Worm (Caenorhabditis elegans) whole organism, late embryonic: Measurements from ENCODE around the gene Y94H6A.2.
"Not testable (repeated sequence)": the region's sequence is repeated elsewhere in the genome, so short reads cannot be mapped to it uniquely, and the experiment has no call there.

ENCODE experiments used
- C08G9.2 ChIP-seq: sonication (generic microtip); optimal IDR thresholded peaks from 2 replicates; lab custom pipeline; 2016; ENCODE audit warnings: mild to moderate bottlenecking, missing genetic modification characterization, moderate library complexity, missing compliant biosample characterization
- K02D7.2 ChIP-seq: sonication (generic microtip); optimal IDR thresholded peaks from 2 replicates; lab custom pipeline; 2017; ENCODE audit warnings: mild to moderate bottlenecking, missing genetic modification characterization, missing compliant biosample characterization
- T23F11.4 ChIP-seq: fragments of 200-800 bp; sonication (Bioruptor generic); optimal IDR thresholded peaks from 2 replicates; lab custom pipeline; 2018; ENCODE audit warnings: mild to moderate bottlenecking, missing genetic modification characterization, missing compliant biosample characterization
- Y22D7AL.16 ChIP-seq: sonication (generic microtip); optimal IDR thresholded peaks from 2 replicates; lab custom pipeline; 2016; ENCODE audit warnings: missing genetic modification characterization, missing compliant biosample characterization
- ahr-1 ChIP-seq: sonication (generic microtip); optimal IDR thresholded peaks from 2 replicates; lab custom pipeline; 2016; ENCODE audit warnings: missing genetic modification characterization, missing compliant biosample characterization
- ama-1 ChIP-seq: fragments of 150-350 bp; optimal IDR thresholded peaks from 2 replicates; lab custom pipeline; 2014
- ceh-18 ChIP-seq: sonication (generic microtip); optimal IDR thresholded peaks from 2 replicates; lab custom pipeline; 2016; ENCODE audit warnings: missing genetic modification characterization, missing compliant biosample characterization
- ceh-19 ChIP-seq: fragments of 200-800 bp; sonication (Bioruptor generic); optimal IDR thresholded peaks from 2 replicates; lab custom pipeline; 2018; ENCODE audit warnings: mild to moderate bottlenecking, missing genetic modification characterization, missing compliant biosample characterization
- ceh-2 ChIP-seq: sonication (generic microtip); optimal IDR thresholded peaks from 2 replicates; lab custom pipeline; 2016; ENCODE audit warnings: missing genotype, missing genetic modification characterization, missing compliant biosample characterization
- ceh-22 ChIP-seq: sonication (generic microtip); optimal IDR thresholded peaks from 2 replicates; lab custom pipeline; 2017; ENCODE audit warnings: missing biosample characterization, missing genetic modification characterization
- ceh-24 ChIP-seq: sonication (generic microtip); optimal IDR thresholded peaks from 2 replicates; lab custom pipeline; 2016; ENCODE audit warnings: mild to moderate bottlenecking, missing genetic modification characterization, missing compliant biosample characterization
- ceh-30 ChIP-seq: fragments of 150-350 bp; optimal IDR thresholded peaks from 2 replicates; lab custom pipeline; 2014; ENCODE audit warnings: missing biosample characterization, missing genetic modification characterization
- ceh-31 ChIP-seq: sonication (generic microtip); optimal IDR thresholded peaks from 2 replicates; lab custom pipeline; 2016; ENCODE audit warnings: missing genetic modification characterization, missing compliant biosample characterization
- ceh-34 ChIP-seq: sonication (generic microtip); optimal IDR thresholded peaks from 2 replicates; lab custom pipeline; 2016; ENCODE audit warnings: mild to moderate bottlenecking, missing genetic modification characterization, missing compliant biosample characterization
- ceh-48 ChIP-seq: sonication (generic microtip); optimal IDR thresholded peaks from 2 replicates; lab custom pipeline; 2016; ENCODE audit warnings: missing genetic modification characterization, inconsistent platforms, missing compliant biosample characterization
- ceh-9 ChIP-seq: sonication (generic microtip); optimal IDR thresholded peaks from 2 replicates; lab custom pipeline; 2016; ENCODE audit warnings: mild to moderate bottlenecking, missing genetic modification characterization, inconsistent platforms, missing compliant biosample characterization
- che-1 ChIP-seq: sonication (generic microtip); optimal IDR thresholded peaks from 2 replicates; lab custom pipeline; 2016; ENCODE audit warnings: mild to moderate bottlenecking, missing genetic modification characterization, missing compliant biosample characterization
- dmd-4 ChIP-seq: sonication (generic microtip); optimal IDR thresholded peaks from 2 replicates; lab custom pipeline; 2016; ENCODE audit warnings: borderline replicate concordance, missing genetic modification characterization, missing compliant biosample characterization
- elt-2 ChIP-seq: sonication (generic microtip); optimal IDR thresholded peaks from 2 replicates; lab custom pipeline; 2016; ENCODE audit warnings: missing genetic modification reagents, missing genetic modification characterization, missing compliant biosample characterization
- ets-4 ChIP-seq: sonication (generic microtip); optimal IDR thresholded peaks from 2 replicates; lab custom pipeline; 2016; ENCODE audit warnings: missing genetic modification characterization, missing compliant biosample characterization
- eyg-1 ChIP-seq: sonication (generic microtip); optimal IDR thresholded peaks from 2 replicates; lab custom pipeline; 2016; ENCODE audit warnings: missing genotype, missing genetic modification characterization, missing compliant biosample characterization
- fax-1 ChIP-seq: sonication (generic microtip); optimal IDR thresholded peaks from 2 replicates; lab custom pipeline; 2016; ENCODE audit warnings: missing genotype, missing genetic modification characterization, missing compliant biosample characterization
- gmeb-2 ChIP-seq: sonication (generic microtip); optimal IDR thresholded peaks from 2 replicates; lab custom pipeline; 2016; ENCODE audit warnings: missing genetic modification characterization, inconsistent platforms, missing compliant biosample characterization
- hlh-13 ChIP-seq: fragments of 200-800 bp; sonication (Bioruptor generic); optimal IDR thresholded peaks from 2 replicates; lab custom pipeline; 2018; ENCODE audit warnings: mild to moderate bottlenecking, missing genetic modification characterization, missing compliant biosample characterization
- hlh-15 ChIP-seq: sonication (generic microtip); optimal IDR thresholded peaks from 2 replicates; lab custom pipeline; 2016; ENCODE audit warnings: missing genetic modification characterization, missing compliant biosample characterization
- hlh-6 ChIP-seq: sonication (generic microtip); optimal IDR thresholded peaks from 2 replicates; lab custom pipeline; 2016; ENCODE audit warnings: missing genotype, missing genetic modification characterization, missing compliant biosample characterization
- hlh-8 ChIP-seq: sonication (generic microtip); optimal IDR thresholded peaks from 2 replicates; lab custom pipeline; 2016; ENCODE audit warnings: missing genotype, missing genetic modification characterization, missing compliant biosample characterization
- lin-11 ChIP-seq: fragments of 200-800 bp; sonication (Bioruptor generic); optimal IDR thresholded peaks from 2 replicates; lab custom pipeline; 2018; ENCODE audit warnings: mild to moderate bottlenecking, missing genetic modification characterization, missing compliant biosample characterization
- mec-3 ChIP-seq: sonication (generic microtip); optimal IDR thresholded peaks from 2 replicates; lab custom pipeline; 2016; ENCODE audit warnings: borderline replicate concordance, missing genetic modification characterization, missing compliant biosample characterization
- nfya-1 ChIP-seq: sonication (generic microtip); optimal IDR thresholded peaks from 2 replicates; lab custom pipeline; 2017; ENCODE audit warnings: missing genetic modification characterization, mild to moderate bottlenecking, missing compliant biosample characterization, antibody characterized with exemption, moderate library complexity
- nhr-11 ChIP-seq: fragments of 150-350 bp; optimal IDR thresholded peaks from 2 replicates; lab custom pipeline; 2014; ENCODE audit warnings: missing biosample characterization, missing genetic modification characterization
- npax-4 ChIP-seq: sonication (generic microtip); optimal IDR thresholded peaks from 2 replicates; lab custom pipeline; 2016; ENCODE audit warnings: missing genetic modification characterization, missing compliant biosample characterization
- odd-2 ChIP-seq: sonication (generic microtip); optimal IDR thresholded peaks from 2 replicates; lab custom pipeline; 2017; ENCODE audit warnings: antibody characterized with exemption, mild to moderate bottlenecking, missing genetic modification characterization, missing compliant biosample characterization
- pax-1 ChIP-seq: fragments of 150-350 bp; optimal IDR thresholded peaks from 2 replicates; lab custom pipeline; 2014; ENCODE audit warnings: missing biosample characterization, missing genetic modification characterization
- pha-2 ChIP-seq: sonication (generic microtip); optimal IDR thresholded peaks from 2 replicates; lab custom pipeline; 2017; ENCODE audit warnings: mild to moderate bottlenecking, missing genetic modification characterization, missing compliant biosample characterization
- pqm-1 ChIP-seq: sonication (generic microtip); optimal IDR thresholded peaks from 2 replicates; lab custom pipeline; 2016; ENCODE audit warnings: missing genetic modification characterization, missing compliant biosample characterization
- ref-2 ChIP-seq: sonication (generic microtip); optimal IDR thresholded peaks from 2 replicates; lab custom pipeline; 2016; ENCODE audit warnings: missing genetic modification characterization, missing compliant biosample characterization
- sdc-2 ChIP-seq: sonication (generic microtip); optimal IDR thresholded peaks from 2 replicates; lab custom pipeline; 2016; ENCODE audit warnings: missing genotype, missing genetic modification characterization, missing compliant biosample characterization
- tbx-7 ChIP-seq: sonication (generic microtip); optimal IDR thresholded peaks from 2 replicates; lab custom pipeline; 2016; ENCODE audit warnings: missing genotype, missing genetic modification characterization, missing compliant biosample characterization
- ttx-3 ChIP-seq: sonication (generic microtip); optimal IDR thresholded peaks from 2 replicates; lab custom pipeline; 2016; ENCODE audit warnings: missing genetic modification reagents, missing genetic modification characterization, missing compliant biosample characterization
- unc-42 ChIP-seq: sonication (generic microtip); optimal IDR thresholded peaks from 2 replicates; lab custom pipeline; 2016; ENCODE audit warnings: missing genotype, missing genetic modification characterization, missing compliant biosample characterization
- unc-55 ChIP-seq: sonication (generic microtip); optimal IDR thresholded peaks from 2 replicates; lab custom pipeline; 2017; ENCODE audit warnings: missing biosample characterization, missing genetic modification reagents, missing genetic modification characterization
- unc-86 ChIP-seq: sonication (generic microtip); optimal IDR thresholded peaks from 2 replicates; lab custom pipeline; 2016; ENCODE audit warnings: missing genetic modification characterization, missing compliant biosample characterization
- zip-5 ChIP-seq: sonication (generic microtip); optimal IDR thresholded peaks from 2 replicates; lab custom pipeline; 2016; ENCODE audit warnings: missing genetic modification characterization, missing compliant biosample characterization

Gene Y94H6A.2

ce11 chrIV:2711122-2711669 lies 18.9 kb upstream of the Y94H6A.2 start:
- TF ChIP-seq ceh-19: no peak
- no peak for TF ChIP-seq pha-2 (tag; lab: Kevin White, UChicago)
- no peak for TF ChIP-seq ets-4
- no peak for TF ChIP-seq unc-42 (tag; lab: Kevin White, UChicago)
- no peak for TF ChIP-seq C08G9.2 (tag; lab: Kevin White, UChicago)
- no peak for TF ChIP-seq hlh-6 (tag; lab: Kevin White, UChicago)
- TF ChIP-seq zip-5: no peak
- TF ChIP-seq fax-1 (tag; lab: Kevin White, UChicago): no peak
- TF ChIP-seq pqm-1: no peak
- TF ChIP-seq ref-2 (tag; lab: Kevin White, UChicago): no peak
- TF ChIP-seq sdc-2 (tag; lab: Kevin White, UChicago): no peak
- TF ChIP-seq nhr-11 (tag; lab: Kevin White, UChicago): no peak
- TF ChIP-seq ceh-9 (tag; lab: Kevin White, UChicago): no peak
- TF ChIP-seq lin-11 (tag; lab: Kevin White, UChicago): no peak
- no peak for TF ChIP-seq hlh-8 (tag; lab: Kevin White, UChicago)

DNA sequence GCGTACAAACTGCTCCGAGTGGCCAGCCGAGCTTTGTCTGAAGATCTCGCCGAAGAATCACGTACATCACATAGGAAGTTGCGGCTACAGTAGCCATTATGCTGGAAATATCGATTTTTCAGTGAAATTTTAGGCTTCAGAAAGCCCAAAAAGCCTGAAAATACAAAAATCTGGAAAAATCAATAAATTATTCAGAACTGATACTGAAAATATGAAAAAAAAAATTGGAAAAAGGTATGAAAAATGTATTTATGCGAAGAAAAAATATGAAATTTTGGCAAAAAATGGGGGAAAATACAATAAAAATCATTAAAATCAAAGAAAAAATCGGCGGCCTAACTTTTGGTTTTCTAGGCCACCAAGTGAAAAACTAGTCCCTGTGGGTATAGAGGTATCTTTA lies 17.2 kb upstream of the Y94H6A.2 start, which contains the start of gene Y94H6A.12:
Gene Y94H6A.12, minus strand, starts transcription at position 101 of the 400 bp plus-strand sequence.
- no peak for TF ChIP-seq elt-2
- no peak for TF ChIP-seq che-1
- TF ChIP-seq Y22D7AL.16 (tag; lab: Kevin White, UChicago): no peak
- no peak for TF ChIP-seq hlh-13 (GFP tag; lab: Kevin White, UChicago)

ce11 chrIV:2716474-2716873 lies 13.6 kb upstream of the Y94H6A.2 start, which contains the start of gene Y94H6A.7:
Gene Y94H6A.7 (minus strand): TSS chrIV:2716574.
- not testable (repeated sequence) for TF ChIP-seq fax-1, pax-1, ahr-1 (tag; lab: Kevin White, UChicago)

DNA sequence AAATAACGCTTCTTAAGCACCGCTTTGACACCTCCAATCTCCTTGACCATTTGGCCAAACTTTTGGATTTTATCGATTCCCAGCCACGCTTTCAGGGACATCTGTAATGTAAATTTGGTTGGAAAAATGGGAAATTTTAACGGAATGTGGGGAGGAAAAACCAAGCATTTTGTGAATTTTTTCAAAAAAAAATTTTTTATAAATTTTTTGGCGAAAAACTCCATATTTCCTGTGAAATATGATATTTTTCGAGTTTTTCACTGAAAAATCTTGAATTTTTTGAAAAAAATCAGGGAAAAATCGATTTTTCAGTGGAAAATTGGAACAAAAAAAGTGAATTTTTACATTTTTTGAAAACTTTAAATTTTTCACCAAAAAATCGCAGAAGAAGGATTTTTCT lies 10.4 kb upstream of the Y94H6A.2 start, which contains the start of gene ndua-12:
Gene ndua-12, minus strand, starts transcription at position 101 of the 400 bp plus-strand sequence.
- TF ChIP-seq ceh-2 (tag; lab: Kevin White, UChicago); ama-1 (lab: Kevin White, UChicago); ets-4: not testable (repeated sequence)

ce11 chrIV:2725784-2726183 lies 4.3 kb upstream of the Y94H6A.2 start, which contains the start of gene ubxn-2:
Gene ubxn-2 (minus strand): TSS chrIV:2725819.
- peak; percentile 15 for TF ChIP-seq unc-86
- TF ChIP-seq ceh-30 (tag; lab: Kevin White, UChicago): no peak
- peak; percentile 8 for TF ChIP-seq gmeb-2 (tag; lab: Kevin White, UChicago)
- no peak for TF ChIP-seq hlh-6 (tag; lab: Kevin White, UChicago)
- TF ChIP-seq ceh-22: no peak
- TF ChIP-seq odd-2 (tag; lab: Kevin White, UChicago): no peak
- TF ChIP-seq nfya-1 (tag; lab: Kevin White, UChicago): peak; percentile 40
- TF ChIP-seq elt-2: peak; percentile 49
- TF ChIP-seq ceh-31: peak; percentile 45
- no peak for TF ChIP-seq ahr-1 (tag; lab: Kevin White, UChicago)
- no peak for TF ChIP-seq ama-1 (lab: Kevin White, UChicago)
- no peak for TF ChIP-seq ceh-34 (tag; lab: Kevin White, UChicago)
- no peak for TF ChIP-seq tbx-7 (tag; lab: Kevin White, UChicago)
- no peak for TF ChIP-seq npax-4 (tag; lab: Kevin White, UChicago)
- no peak for TF ChIP-seq dmd-4
- TF ChIP-seq hlh-15 (tag; lab: Kevin White, UChicago): no peak
- peak; percentile 13 for TF ChIP-seq ceh-18
- TF ChIP-seq sdc-2 (tag; lab: Kevin White, UChicago): no peak
- TF ChIP-seq fax-1 (tag; lab: Kevin White, UChicago): no peak
- peak; percentile 7 for TF ChIP-seq ceh-48
- no peak for TF ChIP-seq mec-3 (tag; lab: Kevin White, UChicago)
- peak; percentile 41 for TF ChIP-seq ceh-2 (tag; lab: Kevin White, UChicago)
- TF ChIP-seq unc-55 (GFP tag; lab: Kevin White, UChicago): no peak
- no peak for TF ChIP-seq K02D7.2 (tag; lab: Kevin White, UChicago)
- no peak for TF ChIP-seq eyg-1 (tag; lab: Kevin White, UChicago)
- no peak for TF ChIP-seq pax-1 (tag; lab: Kevin White, UChicago)
- TF ChIP-seq nhr-11 (tag; lab: Kevin White, UChicago): no peak
- TF ChIP-seq hlh-8 (tag; lab: Kevin White, UChicago): no peak
- TF ChIP-seq T23F11.4 (GFP tag; lab: Kevin White, UChicago): no peak
- no peak for TF ChIP-seq ceh-24
- TF ChIP-seq ttx-3 (tag; lab: Kevin White, UChicago): no peak
